Fruit fly (Drosophila melanogaster): ENCODE results near the gene EMC2A.
A peak's percentile ranks its signal among the peaks of the same experiment; 100 is the strongest.

Gene EMC2A

DNA sequence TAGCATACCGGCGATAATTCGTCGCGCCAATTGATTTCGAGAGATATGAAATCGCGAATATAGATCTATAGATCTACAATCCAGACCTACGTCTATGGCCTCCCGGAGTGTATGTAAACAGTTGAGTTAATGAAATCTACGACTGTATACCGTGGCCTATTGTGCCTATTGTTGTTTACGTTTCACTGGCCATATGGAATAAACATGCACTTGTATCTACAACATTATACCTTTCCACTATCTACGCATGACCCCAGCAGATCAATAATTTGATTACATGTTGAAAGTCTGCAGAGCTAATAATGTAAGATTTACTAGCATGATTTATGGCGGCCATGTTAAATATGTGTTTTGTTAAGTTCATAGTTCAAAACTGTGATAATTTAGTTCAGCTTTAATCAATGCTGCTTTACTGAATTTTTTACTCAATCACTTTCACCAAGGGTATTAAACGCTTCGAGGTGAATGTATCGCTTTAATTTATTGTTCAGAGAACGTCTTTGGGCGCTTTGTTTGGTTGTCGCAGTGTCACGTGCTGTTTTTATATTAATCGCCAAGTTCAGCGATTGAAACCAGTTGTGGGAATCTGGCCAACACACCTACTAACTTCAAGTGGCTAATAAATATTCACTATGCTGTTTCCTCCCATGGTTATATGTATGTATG is 14.8 kb downstream of the EMC2A start:
- no peak for TF ChIP-seq CG17801 (GFP tag; optimal IDR thresholded peaks at IDR 0.05; ENCODE audit: partially characterized antibody)

DNA sequence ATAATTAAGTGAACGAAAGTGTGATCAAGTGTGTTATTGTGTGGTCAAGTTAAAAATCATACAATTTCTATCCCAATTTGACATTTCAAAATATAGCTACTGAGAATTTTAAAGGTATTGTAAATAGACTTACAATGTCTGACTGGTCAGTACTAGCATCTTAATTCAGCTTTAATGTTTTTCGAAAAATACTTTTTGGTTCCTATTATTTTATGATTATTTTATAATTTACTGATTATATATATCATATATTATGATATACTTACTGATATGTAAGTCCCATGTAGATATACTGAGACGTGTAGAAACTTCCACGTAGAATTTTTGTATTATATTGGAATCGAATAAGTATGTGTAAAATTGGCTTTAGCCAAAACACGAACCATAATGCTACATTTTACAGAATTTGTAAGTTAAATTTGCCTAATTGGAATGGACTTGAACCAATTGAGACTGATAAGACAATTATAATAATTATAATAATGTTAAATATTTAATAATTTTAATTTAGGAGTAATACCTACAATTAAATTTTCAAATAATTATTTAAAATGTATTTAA is 18.0 kb downstream of the EMC2A start, which contains the start of gene Actn3:
Gene Actn3, minus strand, starts transcription at position 51 of the 561 bp plus-strand sequence.
- TF ChIP-seq CG17801 (GFP tag; optimal IDR thresholded peaks at IDR 0.05; ENCODE audit: partially characterized antibody): no peak

DNA sequence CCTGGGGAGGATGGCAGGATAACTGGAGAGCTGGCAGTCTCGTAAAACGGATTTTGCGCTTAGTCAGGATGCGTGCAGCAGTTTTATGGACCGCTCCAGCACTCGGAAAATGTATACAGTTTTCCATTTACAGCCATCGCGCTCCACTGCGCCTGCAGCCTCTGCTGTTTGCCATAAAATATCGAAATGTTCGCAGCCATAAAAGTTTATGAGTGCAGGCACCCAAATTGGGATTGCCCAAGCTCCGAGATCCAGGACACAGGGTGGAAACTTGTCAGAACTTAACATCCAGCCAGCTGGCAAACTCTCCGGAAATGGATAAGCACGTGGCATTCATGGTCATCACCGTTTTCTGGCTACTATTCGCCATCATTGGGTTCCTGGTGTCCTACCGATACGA is 21.0 kb downstream of the EMC2A start, which contains the start of gene VhaM9.7-d:
Gene VhaM9.7-d, plus strand, starts transcription at position 301 of the 400 bp plus-strand sequence.
- TF ChIP-seq CG17801 (GFP tag; optimal IDR thresholded peaks at IDR 0.05; ENCODE audit: partially characterized antibody): no peak

DNA sequence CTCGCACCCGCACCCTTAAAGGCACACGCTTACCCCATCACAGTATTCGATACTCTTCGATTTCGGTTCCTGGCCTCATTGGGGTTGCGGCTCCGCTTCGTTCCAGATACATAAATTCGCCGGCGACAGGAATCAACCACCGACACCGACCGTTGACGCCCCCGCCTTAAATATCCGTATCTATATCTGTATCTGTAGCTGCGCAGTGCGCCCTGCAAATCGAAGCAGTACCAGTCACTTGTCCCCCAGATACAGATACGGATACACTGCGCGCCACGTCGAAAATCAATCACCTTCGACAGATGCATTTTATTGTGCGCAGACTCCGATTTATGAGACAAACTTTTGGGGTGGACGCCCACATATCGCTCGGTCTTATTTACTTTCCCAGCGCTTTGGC is 23.3 kb downstream of the EMC2A start:
- TF ChIP-seq CG17801 (GFP tag; optimal IDR thresholded peaks at IDR 0.05; ENCODE audit: partially characterized antibody): no peak

DNA sequence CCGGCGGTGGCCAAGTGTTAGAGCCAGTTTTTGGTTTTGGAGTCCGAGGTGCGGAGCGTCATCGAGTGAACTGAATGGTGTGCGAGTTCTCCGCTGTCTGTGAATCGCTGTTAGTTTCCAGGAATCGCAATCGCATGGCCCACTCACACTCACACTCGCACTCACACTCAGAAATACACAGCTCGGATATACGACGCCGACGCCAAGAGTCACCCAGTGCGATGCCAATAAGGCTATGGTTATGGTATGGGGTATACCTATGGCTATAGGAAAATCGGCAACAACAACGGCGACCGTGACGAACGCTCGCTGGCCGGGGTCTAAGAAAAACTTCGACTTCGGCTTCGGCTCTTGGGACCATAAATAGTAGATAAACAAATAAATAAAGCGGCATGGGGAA is 23.7 kb downstream of the EMC2A start, which contains the start of gene Abd-B:
Gene Abd-B, minus strand, starts transcription at position 101 of the 400 bp plus-strand sequence.
- TF ChIP-seq CG17801 (GFP tag; optimal IDR thresholded peaks at IDR 0.05; ENCODE audit: partially characterized antibody): no peak

DNA sequence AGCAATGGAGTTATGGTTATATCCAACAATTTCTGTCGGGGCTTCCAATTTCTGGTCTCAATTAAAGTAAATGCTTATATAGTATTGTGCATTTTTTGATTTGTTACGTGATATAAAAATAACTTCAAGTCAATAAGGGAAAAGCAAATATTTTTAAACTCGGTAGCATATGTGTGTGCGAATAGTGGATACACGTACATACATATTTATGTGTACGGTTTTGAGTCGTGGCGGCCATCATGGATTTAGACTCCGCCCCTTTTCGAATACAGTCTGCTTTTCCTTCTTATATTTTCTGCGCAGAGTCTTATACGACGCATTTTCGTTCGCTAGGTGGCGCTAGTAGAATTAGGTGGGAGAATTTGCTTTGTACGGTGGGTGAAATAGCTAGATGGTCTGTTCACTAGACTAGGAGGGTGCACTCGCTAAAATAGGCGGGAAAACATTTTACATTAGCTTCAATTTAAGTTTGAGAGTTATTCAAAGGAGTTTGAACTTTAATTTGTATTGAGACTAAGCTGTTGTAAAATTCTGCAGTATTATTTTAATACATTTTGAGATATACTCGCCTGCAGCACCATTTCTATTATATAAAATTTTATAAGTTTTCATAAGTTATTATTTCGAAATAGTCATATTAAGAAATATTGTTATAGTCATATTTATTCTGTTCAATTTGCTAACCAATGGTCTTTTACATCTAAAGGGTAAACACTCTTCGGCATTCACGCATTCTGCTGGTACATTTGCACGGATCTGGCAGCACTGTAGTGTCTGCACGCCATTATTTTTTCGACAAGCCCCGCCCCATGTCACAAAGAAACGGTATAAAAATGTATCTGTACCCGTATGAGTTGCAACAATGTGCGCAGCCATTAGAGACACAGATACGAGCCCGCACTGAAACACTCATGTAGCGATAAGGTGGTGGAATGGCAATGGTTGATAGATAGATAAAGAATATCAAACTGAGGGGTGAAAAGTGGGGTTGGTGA is 26.2 kb downstream of the EMC2A start:
- TF ChIP-seq CG17801 (GFP tag; optimal IDR thresholded peaks at IDR 0.05; ENCODE audit: partially characterized antibody): no peak

DNA sequence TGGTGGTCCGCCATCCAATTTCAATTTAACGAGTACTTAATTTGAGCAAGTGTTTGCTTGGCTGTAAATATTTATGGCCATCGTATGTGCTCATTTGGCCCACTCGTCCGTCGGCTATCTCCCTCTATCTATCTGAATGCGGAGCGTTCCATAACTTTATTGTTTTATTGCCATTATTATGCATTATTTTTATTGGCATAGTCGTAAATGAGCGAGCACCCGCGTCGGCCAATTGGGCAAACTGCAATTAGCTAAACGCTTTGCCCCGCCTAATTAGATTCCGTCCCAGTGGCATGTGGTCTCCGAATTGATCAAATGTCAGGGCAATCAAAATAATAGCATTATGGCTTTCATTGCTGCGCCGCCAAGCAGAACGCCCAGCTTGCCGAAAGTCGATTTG is 33.6 kb downstream of the EMC2A start:
- TF ChIP-seq CG17801 (GFP tag; optimal IDR thresholded peaks at IDR 0.05; ENCODE audit: partially characterized antibody): no peak

DNA sequence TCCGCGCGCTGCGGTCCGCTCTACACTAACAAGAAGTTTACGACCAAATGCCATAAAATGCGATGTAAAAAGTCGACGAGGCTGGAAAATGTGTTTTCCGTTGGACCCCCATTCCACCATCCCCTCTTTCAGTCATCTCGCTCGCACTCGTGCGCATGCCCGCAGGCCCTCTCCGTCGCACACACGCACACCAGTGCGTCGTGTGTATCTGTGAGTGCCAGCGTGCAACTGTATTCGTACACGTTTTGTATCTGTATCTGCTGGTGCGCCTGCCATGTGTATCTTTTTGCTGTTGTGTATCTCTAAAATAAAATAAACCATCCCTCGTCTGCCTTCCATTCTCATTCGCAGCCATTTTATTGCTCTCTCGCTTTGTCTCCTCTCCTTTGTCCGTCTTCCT is 35.7 kb downstream of the EMC2A start:
- no peak for TF ChIP-seq CG17801 (GFP tag; optimal IDR thresholded peaks at IDR 0.05; ENCODE audit: partially characterized antibody)

DNA sequence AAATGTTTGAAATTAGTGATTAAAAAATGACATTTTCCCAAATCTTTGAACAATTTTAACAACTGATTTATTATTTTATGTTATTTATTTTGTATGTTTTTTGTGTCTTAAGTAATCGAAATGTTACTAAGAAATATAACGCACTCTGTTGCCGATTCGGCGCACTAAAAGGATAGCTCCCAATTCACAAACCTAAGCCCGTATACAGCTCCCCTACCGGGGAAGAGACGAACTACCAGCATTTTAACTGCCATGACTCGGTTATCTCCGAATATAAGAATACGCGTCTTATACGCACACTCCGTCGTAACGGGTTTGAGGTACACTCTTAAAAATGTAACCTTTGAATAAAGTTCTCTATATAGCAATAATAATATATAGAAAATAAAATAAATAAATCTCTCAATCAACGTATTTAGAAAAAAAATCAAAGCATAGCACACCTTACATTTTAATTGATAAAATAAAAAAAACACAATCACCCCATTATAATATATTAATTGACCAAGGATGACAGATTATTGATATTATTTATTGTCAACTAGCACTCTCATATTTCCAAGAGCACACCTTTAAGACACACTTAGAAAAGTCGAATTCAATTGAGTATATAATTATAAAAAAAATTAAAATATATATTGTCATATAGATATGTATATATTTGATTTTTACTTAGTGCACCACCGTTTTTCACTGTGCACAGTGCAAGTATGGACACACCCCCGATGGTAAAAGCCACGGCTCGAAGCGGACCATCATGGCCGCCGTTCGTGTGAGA is 37.9 kb downstream of the EMC2A start:
- TF ChIP-seq CG17801 (GFP tag; optimal IDR thresholded peaks at IDR 0.05; ENCODE audit: partially characterized antibody): no peak

DNA sequence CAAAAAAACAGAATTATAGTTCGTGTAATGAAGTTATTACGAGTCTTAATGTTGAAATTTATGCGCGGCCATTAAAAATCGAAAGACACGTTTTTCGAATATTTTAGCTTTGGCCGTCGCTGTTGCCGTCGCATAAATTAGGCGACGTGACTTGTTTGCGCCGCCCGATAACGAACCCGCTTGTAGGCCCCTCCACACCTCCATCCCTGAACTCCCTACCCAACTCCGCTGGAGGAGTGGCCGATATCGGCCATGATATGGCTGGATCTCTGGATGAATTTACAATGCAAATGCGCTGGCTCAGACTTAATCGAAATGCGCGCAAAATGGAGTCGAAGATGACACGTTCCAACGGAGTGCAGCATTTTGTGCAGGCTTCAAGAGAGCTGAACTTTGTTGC is 41.4 kb downstream of the EMC2A start:
- TF ChIP-seq CG17801 (GFP tag; optimal IDR thresholded peaks at IDR 0.05; ENCODE audit: partially characterized antibody): no peak

DNA sequence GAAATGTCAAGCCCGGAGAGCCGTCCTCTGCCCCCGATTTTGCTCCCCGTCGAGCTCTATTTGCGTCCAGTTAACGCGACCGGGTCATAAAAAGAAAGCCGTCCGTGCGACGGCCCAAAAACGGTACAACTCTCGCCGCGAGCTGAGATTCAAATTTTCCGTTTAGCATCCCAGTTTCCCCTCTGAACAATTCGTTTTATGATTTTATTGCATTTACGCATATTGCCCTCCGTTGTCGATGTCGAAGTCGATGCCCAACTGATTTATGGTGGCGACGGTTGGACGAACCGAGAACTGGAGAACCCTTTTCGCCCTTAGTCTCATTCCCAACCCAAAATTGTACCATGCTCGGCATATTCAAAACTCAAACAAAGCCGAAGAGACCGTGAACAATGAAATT is 44.5 kb downstream of the EMC2A start:
- TF ChIP-seq CG17801 (GFP tag; optimal IDR thresholded peaks at IDR 0.05; ENCODE audit: partially characterized antibody): no peak

DNA sequence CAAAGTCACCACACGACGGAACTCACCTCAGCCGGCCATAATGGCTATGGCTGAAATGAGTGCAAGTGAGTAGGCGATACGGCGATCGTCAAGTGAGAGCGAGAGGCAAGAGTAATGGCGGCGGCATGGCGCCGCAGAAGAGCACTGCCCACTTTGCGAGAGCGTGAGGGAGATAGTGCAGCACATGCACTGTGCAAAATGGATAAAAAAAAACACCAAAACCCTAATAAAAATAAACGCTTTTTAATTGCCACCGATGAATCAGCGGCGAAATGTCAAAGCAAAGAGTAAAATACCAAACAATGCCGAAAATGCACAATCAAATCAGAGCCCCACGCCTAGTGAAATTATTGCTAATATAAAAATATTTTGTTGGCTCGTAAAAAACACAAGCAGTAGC is 47.2 kb downstream of the EMC2A start:
- TF ChIP-seq CG17801 (GFP tag; optimal IDR thresholded peaks at IDR 0.05; ENCODE audit: partially characterized antibody): peak; percentile 53
